Fruit fly (Drosophila melanogaster): Measurements from ENCODE around the gene SWIP.
A peak's percentile ranks its signal among the peaks of the same experiment; 100 is the strongest.

DNA sequence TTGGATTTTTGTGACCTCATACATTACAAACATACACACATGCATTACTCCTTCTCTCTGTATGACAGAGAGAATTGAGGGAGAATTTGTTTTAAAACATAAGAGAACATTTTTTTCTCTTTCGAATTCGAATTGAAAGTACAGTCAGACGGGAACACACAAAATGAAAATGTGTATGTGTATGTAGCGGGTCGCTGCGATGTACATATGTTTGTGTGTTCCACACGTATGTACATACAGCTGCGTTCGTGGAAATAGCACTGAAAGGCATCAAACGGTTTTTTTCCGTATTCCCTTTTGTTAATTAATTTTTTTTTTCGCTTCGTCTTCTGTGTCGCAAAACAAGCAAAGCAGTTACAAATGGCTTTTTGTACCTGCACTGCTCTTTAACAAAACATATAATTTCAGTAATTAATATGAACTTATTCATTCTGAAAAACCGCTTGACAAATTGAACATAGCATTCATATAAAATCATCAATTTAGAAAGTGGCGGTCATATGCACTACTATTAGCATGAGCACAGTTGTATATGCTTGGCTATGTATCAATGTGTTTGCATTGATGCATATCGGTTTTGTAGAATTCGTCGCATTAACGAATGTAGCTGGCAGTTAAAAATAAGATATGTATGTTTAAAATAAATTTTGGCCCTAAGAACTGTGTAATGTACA is 19.2 kb downstream of the SWIP start:
- peak; percentile 85 for TF ChIP-seq tj (GFP tag; optimal IDR thresholded peaks at IDR 0.05)
- TF ChIP-seq kay (GFP tag; ENCODE audit: borderline replicate concordance) = peak; percentile 80

All from whole organism, adult.